Worm (Caenorhabditis elegans): ENCODE results near the gene T07F12.4.

Gene T07F12.4

ce11 chrX:4861413-4861812 is 39.2 kb downstream of the T07F12.4 start:
- TF ChIP-seq blmp-1 (tag; optimal IDR thresholded peaks at IDR 0.05; ENCODE audit: insufficient read depth) = no peak
- no peak for TF ChIP-seq nhr-77 (tag; optimal IDR thresholded peaks at IDR 0.05)
- TF ChIP-seq Y55F3AM.14 (GFP tag; optimal IDR thresholded peaks at IDR 0.05) = no peak
- no peak for TF ChIP-seq mbf-1 (tag; optimal IDR thresholded peaks at IDR 0.05)
- no peak for TF ChIP-seq peb-1 (tag; optimal IDR thresholded peaks at IDR 0.05)
- TF ChIP-seq gmeb-1 (tag; optimal IDR thresholded peaks at IDR 0.05) = peak; percentile 2
- TF ChIP-seq elt-3 (tag; optimal IDR thresholded peaks at IDR 0.05) = no peak
- TF ChIP-seq nhr-25 (tag; optimal IDR thresholded peaks at IDR 0.05) = peak; percentile 37
- no peak for TF ChIP-seq nhr-21 (tag; optimal IDR thresholded peaks at IDR 0.05)
- no peak for TF ChIP-seq alr-1 (tag; optimal IDR thresholded peaks at IDR 0.05)
- no peak for TF ChIP-seq elt-1 (tag; optimal IDR thresholded peaks at IDR 0.05)
- TF ChIP-seq lin-13 (GFP tag; optimal IDR thresholded peaks at IDR 0.05) = no peak
- no peak for TF ChIP-seq lsy-2 (tag; optimal IDR thresholded peaks at IDR 0.05)
- no peak for TF ChIP-seq nhr-10 (tag; optimal IDR thresholded peaks at IDR 0.05)
- no peak for TF ChIP-seq fos-1 (tag; optimal IDR thresholded peaks at IDR 0.05)

ce11 chrX:4859582-4860095 is 41.0 kb downstream of the T07F12.4 start, which contains the start of gene add-1:
TSS of gene add-1 (minus strand) at chrX:4860045.
- TF ChIP-seq skn-1 (tag; optimal IDR thresholded peaks at IDR 0.05) = no peak
- no peak for TF ChIP-seq lsy-2 (tag; optimal IDR thresholded peaks at IDR 0.05)
- no peak for TF ChIP-seq R02D3.7 (tag; optimal IDR thresholded peaks at IDR 0.05)
- TF ChIP-seq ztf-11 (tag; optimal IDR thresholded peaks at IDR 0.05) = no peak
- no peak for TF ChIP-seq elt-3 (tag; optimal IDR thresholded peaks at IDR 0.05)
- no peak for TF ChIP-seq elt-1 (tag; optimal IDR thresholded peaks at IDR 0.05)
- TF ChIP-seq F13H6.1 (tag; optimal IDR thresholded peaks at IDR 0.05) = no peak
- TF ChIP-seq ceh-16 (tag; optimal IDR thresholded peaks at IDR 0.05) = no peak
- no peak for TF ChIP-seq egl-27 (tag; optimal IDR thresholded peaks at IDR 0.05)
- TF ChIP-seq nhr-77 (tag; optimal IDR thresholded peaks at IDR 0.05) = no peak
- TF ChIP-seq sem-4 (tag; optimal IDR thresholded peaks at IDR 0.05) = no peak
- TF ChIP-seq C34F6.9 (tag; optimal IDR thresholded peaks at IDR 0.05) = peak; percentile 35
- TF ChIP-seq sma-9 (GFP tag; optimal IDR thresholded peaks at IDR 0.05) = peak; percentile 40
- TF ChIP-seq sma-9 (tag; optimal IDR thresholded peaks at IDR 0.05) = no peak
- no peak for TF ChIP-seq nhr-21 (tag; optimal IDR thresholded peaks at IDR 0.05)
- no peak for TF ChIP-seq mdl-1 (tag; optimal IDR thresholded peaks at IDR 0.05)

ce11 chrX:4853060-4853459 is 47.6 kb downstream of the T07F12.4 start, which contains the start of gene F39C12.1:
TSS of gene F39C12.1 (minus strand) at chrX:4853195.
- TF ChIP-seq fos-1 (tag; optimal IDR thresholded peaks at IDR 0.05) = peak; percentile 89
- TF ChIP-seq crh-2 (tag; optimal IDR thresholded peaks at IDR 0.05) = peak; percentile 73
- no peak for TF ChIP-seq blmp-1 (tag; optimal IDR thresholded peaks at IDR 0.05; ENCODE audit: insufficient read depth)
- TF ChIP-seq nhr-129 (tag; optimal IDR thresholded peaks at IDR 0.05) = peak; percentile 32
- no peak for TF ChIP-seq egl-27 (tag; optimal IDR thresholded peaks at IDR 0.05)
- TF ChIP-seq zag-1 (tag; optimal IDR thresholded peaks at IDR 0.05) = no peak
- peak; percentile 62 for TF ChIP-seq sma-9 (GFP tag; optimal IDR thresholded peaks at IDR 0.05)
- TF ChIP-seq sma-9 (tag; optimal IDR thresholded peaks at IDR 0.05) = no peak
- peak; percentile 55 for TF ChIP-seq C34F6.9 (tag; optimal IDR thresholded peaks at IDR 0.05)
- peak; percentile 0 for TF ChIP-seq sma-3 (GFP tag; optimal IDR thresholded peaks at IDR 0.05)

Data from whole organism, L2 larva.